Worm (Caenorhabditis elegans): ENCODE data around the gene cyp-33C11.
A peak's percentile ranks its signal among the peaks of the same experiment; 100 is the strongest.

The cyp-33C11 gene

ce11 chrV:725807-726572, 13.2 kb upstream of the cyp-33C11 start:
- TF ChIP-seq D1046.2 (GFP tag; IDR thresholded peaks at IDR 0.05) (no peak), sdz-12 (GFP tag; optimal IDR thresholded peaks at IDR 0.05) (no peak), lsy-2 (tag; optimal IDR thresholded peaks at IDR 0.05) (no peak), F44E2.7 (GFP tag; IDR thresholded peaks at IDR 0.05) (0 out of 2 replicates have a peak, but pooled peaks have one; percentile 46), saeg-2 (GFP tag; IDR thresholded peaks at IDR 0.05) (no peak), zip-2 (tag; optimal IDR thresholded peaks at IDR 0.05) (no peak), zip-11 (GFP tag; IDR thresholded peaks at IDR 0.05) (0 out of 2 replicates have a peak, but pooled peaks have one; percentile 29), unc-62 (GFP tag; optimal IDR thresholded peaks at IDR 0.05 in 1 of 2) (no peak), unc-62 (tag; optimal IDR thresholded peaks at IDR 0.05) (no peak), nhr-6 (tag; optimal IDR thresholded peaks at IDR 0.05) (no peak), fos-1 (tag; optimal IDR thresholded peaks at IDR 0.05) (no peak), daf-8 (GFP tag; IDR thresholded peaks at IDR 0.05) (no peak), jun-1 (tag; optimal IDR thresholded peaks at IDR 0.05) (peak; percentile 36), T20F7.1 (GFP tag; optimal IDR thresholded peaks at IDR 0.05) (no peak), dmd-6 (GFP tag; IDR thresholded peaks at IDR 0.05) (no peak), Y48G9A.11 (GFP tag; IDR thresholded peaks at IDR 0.05) (no peak), snpc-1.2 (GFP tag; IDR thresholded peaks at IDR 0.05) (no peak), ZK337.2 (GFP tag; IDR thresholded peaks at IDR 0.05) (no peak), nhr-76 (tag; optimal IDR thresholded peaks at IDR 0.05) (no peak), unc-39 (tag; optimal IDR thresholded peaks at IDR 0.05) (no peak), F49E8.2 (tag; optimal IDR thresholded peaks at IDR 0.05; ENCODE audit: borderline replicate concordance) (no peak), mes-2 (tag; optimal IDR thresholded peaks at IDR 0.05; ENCODE audit: poor library complexity, severe bottlenecking) (no peak), spr-1 (tag; optimal IDR thresholded peaks at IDR 0.05) (no peak), madf-9 (GFP tag; conservative IDR thresholded peaks at IDR 0.05) (0 out of 2 replicates have a peak, but pooled peaks have one; percentile 3), ama-1 (optimal IDR thresholded peaks at IDR 0.05) (peak; percentile 93), ztf-7 (tag; optimal IDR thresholded peaks at IDR 0.05) (no peak), hlh-11 (tag; optimal IDR thresholded peaks at IDR 0.05) (no peak), nhr-42 (GFP tag; IDR thresholded peaks at IDR 0.05) (0 out of 2 replicates have a peak, but pooled peaks have one; percentile 28), zfp-3 (GFP tag; conservative IDR thresholded peaks at IDR 0.05) (no peak), nhr-25 (tag; optimal IDR thresholded peaks at IDR 0.05; ENCODE audit: borderline replicate concordance, insufficient read depth) (peak; percentile 2), aha-1 (tag) (peak; percentile 96), T26A8.4 (GFP tag; IDR thresholded peaks at IDR 0.05) (peak; percentile 58; the same call in 1 of the 2 replicates), daf-16 (GFP tag; optimal IDR thresholded peaks at IDR 0.05) (no peak), daf-16 (tag; optimal IDR thresholded peaks at IDR 0.05) (peak; percentile 62), ceh-82 (tag; optimal IDR thresholded peaks at IDR 0.05) (no peak)

DNA sequence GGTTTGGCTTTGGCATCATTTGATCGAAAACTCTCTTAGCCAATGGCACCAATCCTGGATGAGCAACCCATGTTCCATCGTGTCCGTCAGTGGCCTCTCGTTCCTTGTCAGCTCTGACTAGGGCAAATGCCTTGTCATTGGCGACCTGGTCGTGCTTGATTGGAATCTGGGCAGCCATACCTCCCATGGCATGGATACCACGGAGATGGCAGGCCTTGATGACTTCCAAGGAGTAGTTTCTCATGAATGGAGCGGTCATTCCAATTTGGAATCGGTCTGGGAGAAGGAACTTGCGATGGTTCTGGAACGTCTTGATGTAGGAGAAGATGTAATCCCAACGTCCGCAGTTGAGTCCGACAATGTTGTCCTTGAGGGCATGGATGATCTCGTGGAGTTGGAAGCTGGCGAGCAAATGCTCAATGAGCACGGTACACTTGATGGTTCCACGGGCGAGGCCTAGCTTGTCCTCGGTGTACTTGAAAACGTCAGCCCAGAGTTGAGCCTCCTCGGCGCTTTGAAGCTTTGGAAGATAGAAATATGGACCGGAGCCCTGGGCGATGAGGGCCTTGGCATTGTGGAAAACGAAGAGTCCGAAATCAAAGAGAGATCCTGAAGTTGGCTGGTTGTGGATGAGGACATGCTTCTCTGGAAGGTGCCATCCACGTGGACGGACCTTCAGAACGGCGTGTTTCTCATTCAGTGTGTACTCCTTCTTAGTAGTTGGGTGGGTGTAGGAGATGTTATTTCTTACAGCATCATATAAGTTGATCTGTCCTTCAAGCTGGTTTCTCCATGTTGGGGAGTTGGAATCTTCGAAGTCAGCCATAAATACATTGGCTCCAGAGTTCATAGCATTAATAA, 12.4 kb upstream of the cyp-33C11 start:
- no peak for TF ChIP-seq F37D6.2 (tag; optimal IDR thresholded peaks at IDR 0.05)
- 0 out of 2 replicates have a peak, but pooled peaks have one; percentile 12 for TF ChIP-seq arid-1 (GFP tag; conservative IDR thresholded peaks at IDR 0.05)
- no peak for TF ChIP-seq nhr-48 (tag; optimal IDR thresholded peaks at IDR 0.05)
- peak; percentile 62 for TF ChIP-seq mes-2 (tag; optimal IDR thresholded peaks at IDR 0.05; ENCODE audit: poor library complexity, severe bottlenecking)
- peak; percentile 81 for TF ChIP-seq aha-1 (tag)
- peak in 1 of 2 experiments; percentile 5 for TF ChIP-seq hif-1 (tag; optimal IDR thresholded peaks at IDR 0.05)
- 0 out of 2 replicates have a peak, but pooled peaks have one; percentile 2 for TF ChIP-seq F44E2.7 (GFP tag; IDR thresholded peaks at IDR 0.05)
- TF ChIP-seq daf-16 (GFP tag; optimal IDR thresholded peaks at IDR 0.05), result peak in 1 of 2 experiments; percentile 8
- TF ChIP-seq daf-16 (tag; optimal IDR thresholded peaks at IDR 0.05), result peak; percentile 4
- TF ChIP-seq zip-2 (tag; optimal IDR thresholded peaks at IDR 0.05), result no peak
- TF ChIP-seq ces-1 (GFP tag; optimal IDR thresholded peaks at IDR 0.05), result no peak
- TF ChIP-seq mep-1 (tag; optimal IDR thresholded peaks at IDR 0.05), result no peak
- TF ChIP-seq hlh-30 (tag; optimal IDR thresholded peaks at IDR 0.05; ENCODE audit: insufficient read depth), result peak; percentile 3
- peak; percentile 5 for TF ChIP-seq T26A8.4 (GFP tag; IDR thresholded peaks at IDR 0.05)
- peak; percentile 54 for TF ChIP-seq duxl-1 (tag; optimal IDR thresholded peaks at IDR 0.05; ENCODE audit: poor library complexity)
- no peak for TF ChIP-seq ceh-44 (GFP tag; IDR thresholded peaks at IDR 0.05)
- TF ChIP-seq snpc-4 (tag; optimal IDR thresholded peaks at IDR 0.05), result no peak
- TF ChIP-seq dmd-8 (GFP tag; IDR thresholded peaks at IDR 0.05), result peak; percentile 65; the same call in 1 of the 2 replicates
- TF ChIP-seq nhr-6 (tag; optimal IDR thresholded peaks at IDR 0.05), result peak; percentile 49
- peak in 1 of 2 experiments; percentile 4 for TF ChIP-seq mdl-1 (tag; optimal IDR thresholded peaks at IDR 0.05)
